Worm (Caenorhabditis elegans) whole organism, mixed stage, embryonic: ENCODE data around the gene hhat-2.

Experiments used
- M03D4.4 ChIP-seq: sonication (generic microtip); optimal IDR thresholded peaks from 2 replicates; lab custom pipeline; 2017; ENCODE audit warnings: mild to moderate bottlenecking, missing genetic modification characterization, missing compliant biosample characterization
- bed-3 ChIP-seq: fragments of 200-800 bp; sonication (Bioruptor generic); optimal IDR thresholded peaks from 3 replicates; lab custom pipeline; 2018; ENCODE audit warnings: mild to moderate bottlenecking, missing genetic modification characterization, moderate library complexity, missing compliant biosample characterization
- blmp-1 ChIP-seq: fragments of 150-350 bp; optimal IDR thresholded peaks from 2 replicates; lab custom pipeline; 2014; ENCODE audit warnings: missing biosample characterization, missing genetic modification characterization
- ceh-39 ChIP-seq: fragments of 150-350 bp; optimal IDR thresholded peaks from 2 replicates; lab custom pipeline; 2014; ENCODE audit warnings: missing biosample characterization, missing genetic modification characterization
- ceh-43 ChIP-seq: fragments of 200-800 bp; sonication (Bioruptor generic); optimal IDR thresholded peaks from 2 replicates; lab custom pipeline; 2018; ENCODE audit warnings: mild to moderate bottlenecking, missing genetic modification characterization, moderate library complexity, missing compliant biosample characterization
- ceh-83 ChIP-seq: fragments of 200-800 bp; sonication (Bioruptor generic); optimal IDR thresholded peaks from 2 replicates; lab custom pipeline; 2018; ENCODE audit warnings: mild to moderate bottlenecking, missing genetic modification characterization, missing compliant biosample characterization
- ces-1 ChIP-seq: fragments of 150-350 bp; optimal IDR thresholded peaks from 2 replicates; lab custom pipeline; 2014; ENCODE audit warnings: missing biosample characterization, missing genetic modification reagents, missing genetic modification characterization
- cnd-1 ChIP-seq: fragments of 200-800 bp; sonication (Bioruptor generic); optimal IDR thresholded peaks from 2 replicates; lab custom pipeline; 2018; ENCODE audit warnings: mild to moderate bottlenecking, missing genetic modification characterization, missing compliant biosample characterization
- drap-1 ChIP-seq: fragments of 200-800 bp; sonication (Bioruptor generic); optimal IDR thresholded peaks from 3 replicates; lab custom pipeline; 2018; ENCODE audit warnings: mild to moderate bottlenecking, missing genetic modification characterization, missing compliant biosample characterization
- elt-1 ChIP-seq: sonication (generic microtip); optimal IDR thresholded peaks from 2 replicates; lab custom pipeline; 2017; ENCODE audit warnings: missing genetic modification characterization, mild to moderate bottlenecking, missing compliant biosample characterization, antibody characterized with exemption, moderate library complexity, borderline replicate concordance; ENCODE audit not compliant: insufficient read depth
- elt-3 ChIP-seq: fragments of 150-350 bp; optimal IDR thresholded peaks from 2 replicates; lab custom pipeline; 2014; ENCODE audit warnings: missing biosample characterization, missing genetic modification characterization
- flh-1 ChIP-seq: fragments of 200-800 bp; sonication (Bioruptor generic); optimal IDR thresholded peaks from 2 replicates; lab custom pipeline; 2018; ENCODE audit warnings: mild to moderate bottlenecking, missing genetic modification characterization, moderate library complexity, missing compliant biosample characterization
- lin-13 ChIP-seq: fragments of 150-350 bp; optimal IDR thresholded peaks from 2 replicates; lab custom pipeline; 2014; ENCODE audit warnings: missing biosample characterization, missing genetic modification characterization
- lin-32 ChIP-seq: fragments of 200-800 bp; sonication (Bioruptor generic); optimal IDR thresholded peaks from 2 replicates; lab custom pipeline; 2018; ENCODE audit warnings: mild to moderate bottlenecking, missing genetic modification characterization, missing compliant biosample characterization
- lsy-2 ChIP-seq: fragments of 150-350 bp; optimal IDR thresholded peaks from 2 replicates; lab custom pipeline; 2014; ENCODE audit warnings: missing biosample characterization, missing genetic modification characterization
- mab-5 ChIP-seq: fragments of 150-350 bp; optimal IDR thresholded peaks from 2 replicates; lab custom pipeline; 2014; ENCODE audit warnings: missing biosample characterization, missing genetic modification characterization
- mep-1 ChIP-seq: fragments of 150-350 bp; optimal IDR thresholded peaks from 2 replicates; lab custom pipeline; 2017; ENCODE audit warnings: missing biosample characterization, missing genetic modification reagents, missing genetic modification characterization, inconsistent platforms
- mls-2 ChIP-seq: sonication (generic microtip); optimal IDR thresholded peaks from 2 replicates; lab custom pipeline; 2016; ENCODE audit warnings: mild to moderate bottlenecking, missing genetic modification characterization, moderate library complexity, missing compliant biosample characterization
- nhr-2 ChIP-seq: fragments of 150-350 bp; optimal IDR thresholded peaks from 2 replicates; lab custom pipeline; 2014; ENCODE audit warnings: missing biosample characterization, missing genetic modification characterization
- nhr-237 ChIP-seq: fragments of 150-350 bp; optimal IDR thresholded peaks from 2 replicates; lab custom pipeline; 2014; ENCODE audit warnings: missing biosample characterization, missing genetic modification characterization
- nhr-28 ChIP-seq: fragments of 150-350 bp; optimal IDR thresholded peaks from 2 replicates; lab custom pipeline; 2014; ENCODE audit warnings: missing biosample characterization, missing genetic modification characterization
- pha-4 ChIP-seq: fragments of 150-350 bp; optimal IDR thresholded peaks from 2 replicates; lab custom pipeline; 2018; ENCODE audit warnings: missing biosample characterization, missing genetic modification reagents, missing genetic modification characterization
- sem-2 ChIP-seq: fragments of 200-800 bp; sonication (Bioruptor generic); optimal IDR thresholded peaks from 2 replicates; lab custom pipeline; 2018; ENCODE audit warnings: mild to moderate bottlenecking, missing genetic modification characterization, missing compliant biosample characterization
- snpc-4 ChIP-seq: fragments of 150-350 bp; optimal IDR thresholded peaks from 2 replicates; lab custom pipeline; 2014; ENCODE audit warnings: missing biosample characterization, missing genetic modification characterization
- sptf-1 ChIP-seq: sonication (generic microtip); optimal IDR thresholded peaks from 2 replicates; lab custom pipeline; 2017; ENCODE audit warnings: mild to moderate bottlenecking, missing genetic modification characterization, moderate library complexity, missing compliant biosample characterization
- tbx-8 ChIP-seq: fragments of 200-800 bp; sonication (Bioruptor generic); optimal IDR thresholded peaks from 2 replicates; lab custom pipeline; 2018; ENCODE audit warnings: mild to moderate bottlenecking, missing genetic modification characterization, moderate library complexity, missing compliant biosample characterization
- unc-120 ChIP-seq: sonication (generic microtip); optimal IDR thresholded peaks from 2 replicates; lab custom pipeline; 2017; ENCODE audit warnings: missing genetic modification characterization, missing compliant biosample characterization; ENCODE audit not compliant: poor library complexity, severe bottlenecking
- unc-62 ChIP-seq: fragments of 150-350 bp; optimal IDR thresholded peaks from 2 replicates; lab custom pipeline; 2014; ENCODE audit warnings: missing biosample characterization, missing genetic modification reagents, missing genetic modification characterization
- zip-8 ChIP-seq: fragments of 150-350 bp; optimal IDR thresholded peaks from 2 replicates; lab custom pipeline; 2014; ENCODE audit warnings: missing biosample characterization, missing genetic modification characterization
- ztf-11 ChIP-seq: fragments of 150-350 bp; optimal IDR thresholded peaks from 2 replicates; lab custom pipeline; 2014; ENCODE audit warnings: missing biosample characterization, missing genetic modification characterization

The hhat-2 gene

ce11 chrIV:14833537-14833936, 4.6 kb upstream of the hhat-2 start:
- TF ChIP-seq nhr-237 (tag; lab: Kevin White, UChicago), result no peak
- TF ChIP-seq unc-120 (tag; lab: Kevin White, UChicago), result no peak
- TF ChIP-seq sptf-1, result peak; percentile 15

ce11 chrIV:14828218-14828617, 708 bp downstream of the hhat-2 start:
- TF ChIP-seq mls-2 (tag; lab: Kevin White, UChicago), result no peak
- no peak for TF ChIP-seq pha-4 (tag; lab: Kevin White, UChicago)
- no peak for TF ChIP-seq mep-1 (tag; lab: Kevin White, UChicago)
- no peak for TF ChIP-seq tbx-8 (GFP tag; lab: Kevin White, UChicago)
- no peak for TF ChIP-seq flh-1 (GFP tag; lab: Kevin White, UChicago)
- TF ChIP-seq elt-1 (tag; lab: Kevin White, UChicago), result no peak
- TF ChIP-seq lin-32 (GFP tag; lab: Kevin White, UChicago), result no peak
- no peak for TF ChIP-seq drap-1
- TF ChIP-seq nhr-2 (tag; lab: Kevin White, UChicago), result no peak
- TF ChIP-seq blmp-1 (tag; lab: Kevin White, UChicago), result no peak
- TF ChIP-seq sptf-1, result no peak
- TF ChIP-seq sem-2, result no peak
- TF ChIP-seq ceh-43, result no peak
- TF ChIP-seq snpc-4 (tag; lab: Kevin White, UChicago), result no peak
- TF ChIP-seq elt-3 (tag; lab: Kevin White, UChicago), result no peak
- TF ChIP-seq lin-13 (tag; lab: Kevin White, UChicago), result no peak
- no peak for TF ChIP-seq M03D4.4 (tag; lab: Kevin White, UChicago)

- TF ChIP-seq mab-5 (tag; lab: Kevin White, UChicago), result no peak
- no peak for TF ChIP-seq ces-1 (GFP tag; lab: Kevin White, UChicago)
- TF ChIP-seq lin-13 (tag; lab: Kevin White, UChicago), result no peak
- TF ChIP-seq elt-1 (tag; lab: Kevin White, UChicago), result no peak
- TF ChIP-seq zip-8 (tag; lab: Kevin White, UChicago), result no peak
- no peak for TF ChIP-seq unc-62 (GFP tag; lab: Kevin White, UChicago)
- TF ChIP-seq unc-120 (tag; lab: Kevin White, UChicago), result no peak
- no peak for TF ChIP-seq mep-1 (tag; lab: Kevin White, UChicago)
- TF ChIP-seq nhr-28 (tag; lab: Kevin White, UChicago), result no peak
- no peak for TF ChIP-seq drap-1
- no peak for TF ChIP-seq ztf-11
- TF ChIP-seq blmp-1 (tag; lab: Kevin White, UChicago), result no peak
Measured at ce11 chrIV:14826151-14826757, 2.7 kb downstream of the hhat-2 start.

- TF ChIP-seq sptf-1 (no peak), tbx-8 (GFP tag; lab: Kevin White, UChicago) (no peak), bed-3 (no peak), ceh-83 (GFP tag; lab: Kevin White, UChicago) (no peak), mls-2 (tag; lab: Kevin White, UChicago) (no peak), mep-1 (tag; lab: Kevin White, UChicago) (no peak)
- TF ChIP-seq, all 35 proteins: peak for 0
Measured at ce11 chrIV:14825379-14825778, 3.5 kb downstream of the hhat-2 start, which contains the start of gene rps-18. TSS of gene rps-18 (plus strand) at chrIV:14825679.

ce11 chrIV:14824878-14825352, 4.0 kb downstream of the hhat-2 start, which contains the start of gene sec-61.A:
TSS of gene sec-61.A (minus strand) at chrIV:14825264.
- TF ChIP-seq tbx-8 (GFP tag; lab: Kevin White, UChicago), result no peak
- peak; percentile 97 for TF ChIP-seq lsy-2
- no peak for TF ChIP-seq nhr-28 (tag; lab: Kevin White, UChicago)
- TF ChIP-seq ceh-83 (GFP tag; lab: Kevin White, UChicago), result peak; percentile 35
- TF ChIP-seq mep-1 (tag; lab: Kevin White, UChicago), result peak; percentile 35
- TF ChIP-seq nhr-237 (tag; lab: Kevin White, UChicago), result peak; percentile 83
- TF ChIP-seq ceh-39 (tag; lab: Kevin White, UChicago), result peak; percentile 69
- peak; percentile 49 for TF ChIP-seq sptf-1
- no peak for TF ChIP-seq elt-3 (tag; lab: Kevin White, UChicago)
- TF ChIP-seq mls-2 (tag; lab: Kevin White, UChicago), result no peak
- TF ChIP-seq lin-13 (tag; lab: Kevin White, UChicago), result peak; percentile 68
- TF ChIP-seq cnd-1 (tag; lab: Kevin White, UChicago), result peak; percentile 46
- TF ChIP-seq unc-120 (tag; lab: Kevin White, UChicago), result peak; percentile 46
- TF ChIP-seq ces-1 (GFP tag; lab: Kevin White, UChicago), result peak; percentile 64
- peak; percentile 61 for TF ChIP-seq M03D4.4 (tag; lab: Kevin White, UChicago)
- TF ChIP-seq drap-1, result peak; percentile 41
- no peak for TF ChIP-seq pha-4 (tag; lab: Kevin White, UChicago)
